Fruit fly (Drosophila melanogaster): ENCODE data around the gene CG12541.

The CG12541 gene

DNA sequence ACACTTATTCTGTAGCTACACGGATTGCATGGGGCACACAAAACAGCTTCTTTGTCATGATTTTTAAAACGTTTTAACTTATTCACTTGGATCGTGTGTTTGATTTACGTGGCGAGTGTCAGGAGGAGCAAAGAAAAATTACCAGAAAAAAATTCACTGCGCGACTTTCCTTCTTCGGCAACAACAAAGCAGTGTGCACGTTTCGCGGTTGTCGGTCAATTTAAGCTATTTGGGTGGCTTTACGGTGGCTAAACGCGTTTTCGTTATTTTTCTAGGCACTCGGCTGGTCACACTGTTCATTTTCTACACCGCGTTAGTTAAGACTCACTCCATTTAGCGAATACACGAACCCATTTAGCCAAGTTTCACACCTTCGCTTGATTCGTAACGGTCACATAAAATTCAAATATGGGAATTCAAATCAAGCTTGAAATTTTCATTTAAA is 32.0 kb upstream of the CG12541 start, which contains the start of gene Sxl (continued):
- no peak for TF ChIP-seq CG1024 (GFP tag; IDR thresholded peaks at IDR 0.05)
- peak; percentile 15; the same call in 1 of the 3 replicates for TF ChIP-seq CG6791 (GFP tag; IDR thresholded peaks at IDR 0.05; ENCODE audit: partially characterized antibody)
- no peak for TF ChIP-seq disco-r (GFP tag; optimal IDR thresholded peaks at IDR 0.05)
- peak; percentile 66 for TF ChIP-seq CG34376 (GFP tag; optimal IDR thresholded peaks at IDR 0.05)
- TF ChIP-seq CG1233 (GFP tag; optimal IDR thresholded peaks at IDR 0.05): peak; percentile 1
- peak; percentile 36 for TF ChIP-seq CG17568 (GFP tag; optimal IDR thresholded peaks at IDR 0.05)
- no peak for TF ChIP-seq CG1792 (GFP tag; optimal IDR thresholded peaks at IDR 0.05)
- TF ChIP-seq Hmx (GFP tag; optimal IDR thresholded peaks at IDR 0.05): no peak
- peak; percentile 15 for TF ChIP-seq HLHmδ (GFP tag; optimal IDR thresholded peaks at IDR 0.05)
- peak; percentile 30 for TF ChIP-seq caup (GFP tag; optimal IDR thresholded peaks at IDR 0.05; ENCODE audit: severe bottlenecking)
- TF ChIP-seq GATAe (GFP tag; conservative IDR thresholded peaks at IDR 0.05): no peak
- peak; percentile 41 for TF ChIP-seq CG12769 (tag; optimal IDR thresholded peaks at IDR 0.05)
- TF ChIP-seq CG34224 (GFP tag; IDR thresholded peaks at IDR 0.05; ENCODE audit: partially characterized antibody): peak; percentile 34; the same call in 1 of the 3 replicates
- no peak for TF ChIP-seq CG14050 (GFP tag; IDR thresholded peaks at IDR 0.05)
- peak; percentile 66 for TF ChIP-seq p53 (GFP tag; optimal IDR thresholded peaks at IDR 0.05)
- TF ChIP-seq CG17186 (GFP tag; optimal IDR thresholded peaks at IDR 0.05): peak; percentile 49
- no peak for TF ChIP-seq grn (GFP tag; optimal IDR thresholded peaks at IDR 0.05)
- peak; percentile 28 for TF ChIP-seq CG2678 (tag; optimal IDR thresholded peaks at IDR 0.05)
- peak; percentile 18 for TF ChIP-seq CG6765 (GFP tag; optimal IDR thresholded peaks at IDR 0.05)
- no peak for TF ChIP-seq fd3F (GFP tag; optimal IDR thresholded peaks at IDR 0.05)
- no peak for TF ChIP-seq CG10147 (GFP tag; optimal IDR thresholded peaks at IDR 0.05)
- no peak for TF ChIP-seq ewg (GFP tag; optimal IDR thresholded peaks at IDR 0.05)
- TF ChIP-seq CG9609 (GFP tag; optimal IDR thresholded peaks at IDR 0.05): peak; percentile 8
- TF ChIP-seq Dek (tag; optimal IDR thresholded peaks at IDR 0.05): peak; percentile 44
- TF ChIP-seq nerfin-1 (tag; optimal IDR thresholded peaks at IDR 0.05): peak; percentile 7
- TF ChIP-seq CG2129 (GFP tag; IDR thresholded peaks at IDR 0.05; ENCODE audit: partially characterized antibody): no peak
- no peak for TF ChIP-seq D (optimal IDR thresholded peaks at IDR 0.05)
- no peak for TF ChIP-seq D (GFP tag; optimal IDR thresholded peaks at IDR 0.05)

- TF ChIP-seq Oli (tag; optimal IDR thresholded peaks at IDR 0.05) (no peak), dysf (GFP tag; IDR thresholded peaks at IDR 0.05) (no peak), CoRest (tag; optimal IDR thresholded peaks at IDR 0.05) (no peak), ci (GFP tag; IDR thresholded peaks at IDR 0.05) (peak; percentile 50; the same call in 2 of the 3 replicates), ewg (GFP tag; optimal IDR thresholded peaks at IDR 0.05) (no peak), CG9797 (GFP tag; optimal IDR thresholded peaks at IDR 0.05) (no peak), ara (GFP tag; IDR thresholded peaks at IDR 0.05) (no peak), H15 (GFP tag; IDR thresholded peaks at IDR 0.05) (no peak), Chrac-16 (GFP tag; optimal IDR thresholded peaks at IDR 0.05) (no peak), dan (GFP tag; IDR thresholded peaks at IDR 0.05) (no peak), pzg (GFP tag; optimal IDR thresholded peaks at IDR 0.05) (no peak), E2f2 (GFP tag; IDR thresholded peaks at IDR 0.05) (no peak), sug (tag; optimal IDR thresholded peaks at IDR 0.05) (no peak), CG8359 (GFP tag; optimal IDR thresholded peaks at IDR 0.05; ENCODE audit: borderline replicate concordance) (no peak), Hmr (GFP tag; optimal IDR thresholded peaks at IDR 0.05) (no peak), Fer1 (GFP tag; optimal IDR thresholded peaks at IDR 0.05) (no peak), fd64A (GFP tag; optimal IDR thresholded peaks at IDR 0.05) (no peak), bsh (GFP tag; optimal IDR thresholded peaks at IDR 0.05) (peak in 1 of 2 experiments; percentile 74), NC2β (GFP tag; optimal IDR thresholded peaks at IDR 0.05) (no peak), HLH4C (GFP tag; IDR thresholded peaks at IDR 0.05; ENCODE audit: partially characterized antibody) (no peak), CG10543 (GFP tag; optimal IDR thresholded peaks at IDR 0.05) (no peak), zen (tag; optimal IDR thresholded peaks at IDR 0.05) (no peak)
These were observed 31.4 kb upstream of the CG12541 start for dm6 chrX:7097071-7097858.

Measured in whole organism, embryonic.